Worm (Caenorhabditis elegans): ENCODE results near the gene C29E4.14.

The C29E4.14 gene

ce11 chrIII:7922207-7922606, 2.3 kb downstream of the C29E4.14 start, which contains the start of gene C29E4.17:
Gene C29E4.17 (plus strand): TSS chrIII:7922507.
- TF ChIP-seq hmg-20 (GFP tag; IDR thresholded peaks at IDR 0.05) (no peak), K12H6.12 (tag; optimal IDR thresholded peaks at IDR 0.05) (no peak), madf-3 (GFP tag; IDR thresholded peaks at IDR 0.05) (no peak), egl-18 (GFP tag; IDR thresholded peaks at IDR 0.05) (no peak), lag-1 (GFP tag; IDR thresholded peaks at IDR 0.05) (no peak), rcor-1 (GFP tag; IDR thresholded peaks at IDR 0.05) (no peak), bed-1 (GFP tag; IDR thresholded peaks at IDR 0.05) (no peak), nhr-179 (tag; optimal IDR thresholded peaks at IDR 0.05) (no peak), B0336.3 (GFP tag; IDR thresholded peaks at IDR 0.05) (no peak), athp-1 (tag; optimal IDR thresholded peaks at IDR 0.05) (no peak), cebp-2 (GFP tag; IDR thresholded peaks at IDR 0.05) (no peak), mel-28 (tag; optimal IDR thresholded peaks at IDR 0.05; ENCODE audit: borderline replicate concordance) (no peak), ceh-100 (GFP tag; IDR thresholded peaks at IDR 0.05) (no peak), attf-5 (GFP tag; optimal IDR thresholded peaks at IDR 0.05) (no peak), snpc-4 (GFP tag; optimal IDR thresholded peaks at IDR 0.05) (no peak), snpc-4 (tag; optimal IDR thresholded peaks at IDR 0.05) (no peak), ceh-40 (GFP tag; IDR thresholded peaks at IDR 0.05) (no peak), ceh-58 (GFP tag; IDR thresholded peaks at IDR 0.05) (no peak)

- TF ChIP-seq F37B4.10 (GFP tag; IDR thresholded peaks at IDR 0.05), result no peak
- no peak for TF ChIP-seq madf-6 (GFP tag; IDR thresholded peaks at IDR 0.05)
- no peak for TF ChIP-seq tbx-9 (tag; optimal IDR thresholded peaks at IDR 0.05; ENCODE audit: borderline replicate concordance)
- TF ChIP-seq lir-1 (GFP tag; conservative IDR thresholded peaks at IDR 0.05), result no peak
Measured at ce11 chrIII:7924821-7925220, 4.9 kb downstream of the C29E4.14 start, which contains the start of gene tag-250. Gene tag-250 (minus strand): TSS chrIII:7924921.

- TF ChIP-seq T07F8.4 (tag; optimal IDR thresholded peaks at IDR 0.05) (no peak), tlf-1 (GFP tag; optimal IDR thresholded peaks at IDR 0.05) (no peak), hmg-1.2 (GFP tag; IDR thresholded peaks at IDR 0.05) (peak; percentile 36; the same call in 1 of the 2 replicates), K11D2.4 (GFP tag; IDR thresholded peaks at IDR 0.05) (no peak), hsf-1 (GFP tag; IDR thresholded peaks at IDR 0.05) (no peak), die-1 (tag; optimal IDR thresholded peaks at IDR 0.05) (no peak)
Measured at ce11 chrIII:7925968-7926367, 6.0 kb downstream of the C29E4.14 start.

ce11 chrIII:7928549-7929129, 8.7 kb downstream of the C29E4.14 start, which contains the start of the genes C29E4.13 and npp-15:
Gene C29E4.13 (minus strand): TSS chrIII:7928717.
Gene npp-15 (plus strand): TSS chrIII:7929043.
- TF ChIP-seq tbx-9 (tag; optimal IDR thresholded peaks at IDR 0.05; ENCODE audit: borderline replicate concordance) (no peak), sdz-38 (tag; optimal IDR thresholded peaks at IDR 0.05) (no peak), B0261.1 (tag; optimal IDR thresholded peaks at IDR 0.05) (no peak), F33H1.4 (GFP tag; IDR thresholded peaks at IDR 0.05) (peak; percentile 82), mxl-1 (tag; optimal IDR thresholded peaks at IDR 0.05) (no peak), nhr-27 (tag; optimal IDR thresholded peaks at IDR 0.05) (no peak), ama-1 (optimal IDR thresholded peaks at IDR 0.05) (no peak), ama-1 (GFP tag; optimal IDR thresholded peaks at IDR 0.05) (no peak), B0035.1 (tag; optimal IDR thresholded peaks at IDR 0.05) (no peak), ztf-6 (GFP tag; IDR thresholded peaks at IDR 0.05) (no peak), zim-3 (tag; optimal IDR thresholded peaks at IDR 0.05) (no peak), hsf-1 (GFP tag; IDR thresholded peaks at IDR 0.05) (no peak), ztf-3 (GFP tag; optimal IDR thresholded peaks at IDR 0.05) (no peak), Y95B8A.8 (GFP tag; IDR thresholded peaks at IDR 0.05) (no peak), attf-6 (GFP tag; IDR thresholded peaks at IDR 0.05) (no peak), F10E7.11 (tag; optimal IDR thresholded peaks at IDR 0.05) (no peak), lin-40 (tag; optimal IDR thresholded peaks at IDR 0.05) (no peak), lir-1 (GFP tag; conservative IDR thresholded peaks at IDR 0.05) (no peak), F39B2.1 (GFP tag; IDR thresholded peaks at IDR 0.05) (no peak), xnd-1 (tag; optimal IDR thresholded peaks at IDR 0.05) (peak; percentile 60), nhr-120 (GFP tag; IDR thresholded peaks at IDR 0.05) (no peak), ztf-22 (GFP tag; optimal IDR thresholded peaks at IDR 0.05) (no peak)
